Fruit fly (Drosophila melanogaster) whole organism, embryonic: ENCODE measurements around the gene NFAT.

ENCODE experiments used
- Asciz ChIP-seq: fragments of 200-800 bp; sonication (Bioruptor generic); optimal IDR thresholded peaks from 2 replicates; lab custom pipeline; 2017; ENCODE audit warnings: missing biosample characterization, mild to moderate bottlenecking, missing genetic modification characterization, missing genetic modification reagents
- B-H1 ChIP-seq: fragments of 200-800 bp; sonication (Bioruptor generic); IDR thresholded peaks from 3 replicates; pipeline ENCODE4 v1.3.6; 2022; ENCODE audit warnings: missing biosample characterization, missing genetic modification characterization
- Bdp1 ChIP-seq: fragments of 200-800 bp; sonication (Bioruptor generic); optimal IDR thresholded peaks from 3 replicates; lab custom pipeline; 2016; ENCODE audit warnings: missing biosample characterization, missing genetic modification characterization
- Blimp-1 ChIP-seq: fragments of 200-800 bp; sonication (Bioruptor generic); optimal IDR thresholded peaks from 3 replicates; lab custom pipeline; 2018; ENCODE audit warnings: missing biosample characterization, missing genetic modification characterization, mild to moderate bottlenecking, moderate library complexity, missing genetic modification reagents
- Bteb2 ChIP-seq: fragments of 200-800 bp; sonication (Bioruptor generic); optimal IDR thresholded peaks from 2 replicates; lab custom pipeline; 2016; ENCODE audit warnings: missing biosample characterization, missing genetic modification characterization
- C15 ChIP-seq: fragments of 200-800 bp; sonication (Bioruptor generic); IDR thresholded peaks from 3 replicates; pipeline ENCODE4 v1.3.6; 2022; ENCODE audit warnings: missing biosample characterization, missing genetic modification characterization
- CG1024 ChIP-seq: fragments of 200-800 bp; sonication (Bioruptor generic); IDR thresholded peaks from 2 replicates; pipeline ENCODE4 v1.3.6; 2022; ENCODE audit warnings: missing biosample characterization, missing genetic modification characterization
- CG10366 ChIP-seq: fragments of 200-800 bp; sonication (Bioruptor generic); IDR thresholded peaks from 2 replicates; pipeline ENCODE4 v1.3.6; 2022; ENCODE audit warnings: missing biosample characterization, missing genetic modification characterization
- CG10654 ChIP-seq: fragments of 200-800 bp; sonication (Bioruptor generic); optimal IDR thresholded peaks from 2 replicates; lab custom pipeline; 2016; ENCODE audit warnings: missing biosample characterization, missing genetic modification characterization
- CG11695 ChIP-seq: fragments of 200-800 bp; sonication (Bioruptor generic); IDR thresholded peaks from 3 replicates; pipeline ENCODE4 v1.3.6; 2022; ENCODE audit warnings: missing biosample characterization, missing genetic modification characterization
- CG12744 ChIP-seq: fragments of 200-800 bp; sonication (Bioruptor generic); optimal IDR thresholded peaks from 2 replicates; lab custom pipeline; 2016; ENCODE audit warnings: missing biosample characterization, missing genetic modification characterization
- CG13775 ChIP-seq: fragments of 200-800 bp; sonication (Bioruptor generic); optimal IDR thresholded peaks from 3 replicates; lab custom pipeline; 2017; ENCODE audit warnings: missing biosample characterization, mild to moderate bottlenecking, missing genetic modification characterization
- CG14965 ChIP-seq: fragments of 200-800 bp; sonication (Bioruptor generic); optimal IDR thresholded peaks from 2 replicates; lab custom pipeline; 2016; ENCODE audit warnings: missing biosample characterization, missing genetic modification characterization, borderline replicate concordance
- CG16779 ChIP-seq: fragments of 200-800 bp; sonication (Bioruptor generic); IDR thresholded peaks from 2 replicates; pipeline ENCODE4 v1.3.6; 2022; ENCODE audit warnings: missing biosample characterization, missing genetic modification characterization
- CG17802 ChIP-seq: fragments of 200-800 bp; sonication (Bioruptor generic); optimal IDR thresholded peaks from 2 replicates; lab custom pipeline; 2018; ENCODE audit warnings: missing biosample characterization, mild to moderate bottlenecking, missing genetic modification characterization, moderate library complexity
- CG18262 ChIP-seq: fragments of 200-800 bp; optimal IDR thresholded peaks from 3 replicates; lab custom pipeline; 2019; ENCODE audit warnings: missing biosample characterization, mild to moderate bottlenecking, missing genetic modification characterization, moderate library complexity
- CG18599 ChIP-seq: fragments of 200-800 bp; sonication (Bioruptor generic); optimal IDR thresholded peaks from 3 replicates; lab custom pipeline; 2017; ENCODE audit warnings: missing biosample characterization, missing genetic modification characterization, mild to moderate bottlenecking, moderate library complexity, missing genetic modification reagents
- CG2199 ChIP-seq: fragments of 200-800 bp; sonication (Bioruptor generic); IDR thresholded peaks from 3 replicates; pipeline ENCODE4 v1.3.6; 2022; ENCODE audit warnings: missing biosample characterization, missing genetic modification characterization
- CG2202 ChIP-seq: fragments of 200-800 bp; sonication (Bioruptor generic); optimal IDR thresholded peaks from 2 replicates; lab custom pipeline; 2018; ENCODE audit warnings: missing biosample characterization, mild to moderate bottlenecking, missing genetic modification characterization
- CG33213 ChIP-seq: fragments of 200-800 bp; sonication (Bioruptor generic); optimal IDR thresholded peaks from 3 replicates; lab custom pipeline; 2016; ENCODE audit warnings: missing biosample characterization, missing genetic modification characterization
- CG42726 ChIP-seq: fragments of 200-800 bp; sonication (Bioruptor generic); IDR thresholded peaks from 2 replicates; pipeline ENCODE4 v1.3.6; 2022; ENCODE audit warnings: missing biosample characterization, missing genetic modification characterization; ENCODE audit not compliant: partially characterized antibody
- CG7987 ChIP-seq: fragments of 200-800 bp; sonication (Bioruptor generic); optimal IDR thresholded peaks from 2 replicates; lab custom pipeline; 2018; ENCODE audit warnings: missing biosample characterization, mild to moderate bottlenecking, missing genetic modification characterization, moderate library complexity
- Dref ChIP-seq: fragments of 200-800 bp; sonication (Bioruptor generic); IDR thresholded peaks from 2 replicates; pipeline ENCODE4 v1.3.6; 2022; ENCODE audit warnings: missing biosample characterization, missing genetic modification characterization
- Elba2 ChIP-seq: fragments of 200-800 bp; sonication (Bioruptor generic); optimal IDR thresholded peaks from 3 replicates; lab custom pipeline; 2016; ENCODE audit warnings: missing biosample characterization, missing genetic modification characterization
- Fer1 ChIP-seq: fragments of 200-800 bp; sonication (Bioruptor generic); optimal IDR thresholded peaks from 2 replicates; lab custom pipeline; 2017; ENCODE audit warnings: missing biosample characterization, mild to moderate bottlenecking, missing genetic modification characterization
- HmgZ ChIP-seq: fragments of 200-800 bp; sonication (Bioruptor generic); optimal IDR thresholded peaks from 2 replicates; lab custom pipeline; 2018; ENCODE audit warnings: missing biosample characterization, mild to moderate bottlenecking, missing genetic modification characterization
- Hr51 ChIP-seq, 2 experiments: fragments of 200-800 bp; sonication (Bioruptor generic); optimal IDR thresholded peaks; 2 replicates in 1 of 2; 3 replicates in 1 of 2; lab custom pipeline; 2016 to 2018; ENCODE audit warnings: missing biosample characterization in 2 of 2, missing genetic modification characterization in 2 of 2, mild to moderate bottlenecking in 1 of 2, moderate library complexity in 1 of 2
- Lim3 ChIP-seq: fragments of 200-800 bp; sonication (Bioruptor generic); IDR thresholded peaks from 2 replicates; pipeline ENCODE4 v1.3.6; 2022; ENCODE audit warnings: missing biosample characterization, missing genetic modification characterization
- MESR4 ChIP-seq: fragments of 200-800 bp; sonication (Bioruptor generic); optimal IDR thresholded peaks from 2 replicates; lab custom pipeline; 2018; ENCODE audit warnings: missing biosample characterization, mild to moderate bottlenecking, missing genetic modification characterization, moderate library complexity
- Nf-YC ChIP-seq: fragments of 200-800 bp; optimal IDR thresholded peaks from 3 replicates; lab custom pipeline; 2019; ENCODE audit warnings: missing biosample characterization, mild to moderate bottlenecking, missing genetic modification characterization, moderate library complexity
- Oli ChIP-seq: fragments of 200-800 bp; sonication (Bioruptor generic); optimal IDR thresholded peaks from 2 replicates; lab custom pipeline; 2018; ENCODE audit warnings: missing biosample characterization, mild to moderate bottlenecking, missing genetic modification characterization, moderate library complexity
- Ravus ChIP-seq: fragments of 200-800 bp; sonication (Bioruptor generic); IDR thresholded peaks from 2 replicates; pipeline ENCODE4 v1.3.6; 2022; ENCODE audit warnings: missing biosample characterization, missing genetic modification characterization
- Rfx ChIP-seq: fragments of 200-800 bp; sonication (Bioruptor generic); IDR thresholded peaks from 2 replicates; pipeline ENCODE4 v1.3.6; 2022; ENCODE audit warnings: missing biosample characterization, missing genetic modification characterization
- Sox100B ChIP-seq: fragments of 200-800 bp; sonication (Bioruptor generic); optimal IDR thresholded peaks from 3 replicates; lab custom pipeline; 2018; ENCODE audit warnings: missing biosample characterization, mild to moderate bottlenecking, missing genetic modification characterization
- Sry-δ ChIP-seq: fragments of 200-800 bp; sonication (Bioruptor generic); optimal IDR thresholded peaks from 2 replicates; lab custom pipeline; 2016; ENCODE audit warnings: missing biosample characterization, missing genetic modification characterization
- btn ChIP-seq: fragments of 200-800 bp; sonication (Bioruptor generic); optimal IDR thresholded peaks from 2 replicates; lab custom pipeline; 2016; ENCODE audit warnings: missing biosample characterization, missing genetic modification characterization
- corto ChIP-seq: fragments of 200-800 bp; sonication (Bioruptor generic); optimal IDR thresholded peaks from 2 replicates; lab custom pipeline; 2016; ENCODE audit warnings: missing biosample characterization, mild to moderate bottlenecking, missing genetic modification characterization, moderate library complexity
- cwo ChIP-seq: fragments of 200-800 bp; sonication (Bioruptor generic); optimal IDR thresholded peaks from 3 replicates; lab custom pipeline; 2017; ENCODE audit warnings: missing biosample characterization, missing genetic modification characterization, mild to moderate bottlenecking, moderate library complexity, missing genetic modification reagents
- danr ChIP-seq: fragments of 200-800 bp; sonication (Bioruptor generic); IDR thresholded peaks from 2 replicates; pipeline ENCODE4 v1.3.6; 2022; ENCODE audit warnings: missing biosample characterization, missing genetic modification characterization
- gcm2 ChIP-seq: fragments of 200-800 bp; sonication (Bioruptor generic); optimal IDR thresholded peaks from 2 replicates; lab custom pipeline; 2016; ENCODE audit warnings: missing biosample characterization, missing genetic modification characterization
- gsb-n ChIP-seq: fragments of 200-800 bp; sonication (Bioruptor generic); optimal IDR thresholded peaks from 3 replicates; lab custom pipeline; 2018; ENCODE audit warnings: missing biosample characterization, mild to moderate bottlenecking, missing genetic modification characterization
- hth ChIP-seq: fragments of >200 bp; optimal IDR thresholded peaks from 2 replicates; lab custom pipeline; 2017; ENCODE audit warnings: inconsistent platforms
- ken ChIP-seq: fragments of 200-800 bp; sonication (Bioruptor generic); IDR thresholded peaks from 3 replicates; pipeline ENCODE4 v1.3.6; 2022; ENCODE audit warnings: missing biosample characterization, missing genetic modification characterization
- maf-S ChIP-seq: fragments of 200-800 bp; sonication (Bioruptor generic); optimal IDR thresholded peaks from 2 replicates; lab custom pipeline; 2016; ENCODE audit warnings: missing biosample characterization, missing genetic modification characterization
- mam ChIP-seq: fragments of 200-800 bp; sonication (Bioruptor generic); optimal IDR thresholded peaks from 3 replicates; lab custom pipeline; 2016; ENCODE audit warnings: missing biosample characterization, missing genetic modification characterization
- nom ChIP-seq: fragments of 200-800 bp; sonication (Bioruptor generic); optimal IDR thresholded peaks from 2 replicates; lab custom pipeline; 2017; ENCODE audit warnings: missing biosample characterization, missing genetic modification characterization, mild to moderate bottlenecking, moderate library complexity, missing genetic modification reagents
- peb ChIP-seq: fragments of 200-800 bp; sonication (Bioruptor generic); IDR thresholded peaks from 2 replicates; pipeline ENCODE4 v1.3.6; 2022; ENCODE audit warnings: missing biosample characterization, missing genetic modification characterization
- pum ChIP-seq: fragments of 200-800 bp; sonication (Bioruptor generic); optimal IDR thresholded peaks from 2 replicates; lab custom pipeline; 2016; ENCODE audit warnings: missing biosample characterization, missing genetic modification characterization
- run ChIP-seq: fragments of 200-800 bp; sonication (Bioruptor generic); optimal IDR thresholded peaks from 3 replicates; lab custom pipeline; 2018; ENCODE audit warnings: missing biosample characterization, mild to moderate bottlenecking, missing genetic modification characterization
- ssp ChIP-seq: fragments of 200-800 bp; sonication (Bioruptor generic); IDR thresholded peaks from 2 replicates; pipeline ENCODE4 v1.3.6; 2022; ENCODE audit warnings: missing biosample characterization, missing genetic modification characterization
- yki ChIP-seq: fragments of >200 bp; optimal IDR thresholded peaks from 3 replicates; lab custom pipeline; 2018

Gene NFAT

dm6 chrX:13630290-13630900 lies 5.8 kb downstream of the NFAT start (continued):
- peak; percentile 13; the same call in 1 of the 2 replicates for TF ChIP-seq Rfx (GFP tag; lab: Robert Waterston, UW)
- no peak for TF ChIP-seq ken
- TF ChIP-seq CG18599 (GFP tag; lab: Kevin White, UChicago): no peak
- TF ChIP-seq pum: peak; percentile 33
- TF ChIP-seq Asciz (GFP tag; lab: Kevin White, UChicago): no peak
- no peak for TF ChIP-seq CG42726
- TF ChIP-seq Ravus (GFP tag; lab: Robert Waterston, UW): no peak
- TF ChIP-seq MESR4: no peak
- no peak for TF ChIP-seq gcm2 (GFP tag; lab: Kevin White, UChicago)
- peak; percentile 33 for TF ChIP-seq Oli (tag; lab: Kevin White, UChicago)
- no peak for TF ChIP-seq Bteb2 (GFP tag; lab: Kevin White, UChicago)
- peak; percentile 29 for TF ChIP-seq mam (GFP tag; lab: Kevin White, UChicago)
- no peak for TF ChIP-seq run (tag; lab: Kevin White, UChicago)
- TF ChIP-seq C15: no peak
- no peak for TF ChIP-seq CG7987
- TF ChIP-seq Sox100B (GFP tag; lab: Kevin White, UChicago): no peak
- peak in 1 of 2 experiments; percentile 41 for TF ChIP-seq Hr51 (GFP tag; optimal IDR thresholded peaks at IDR 0.05; lab: Kevin White, UChicago)
- TF ChIP-seq CG13775: no peak
- TF ChIP-seq nom (GFP tag; lab: Kevin White, UChicago): no peak
- no peak for TF ChIP-seq ssp (GFP tag; lab: Robert Waterston, UW)
- TF ChIP-seq Nf-YC (tag; lab: Kevin White, UChicago): no peak
- TF ChIP-seq Blimp-1 (GFP tag; lab: Kevin White, UChicago): peak; percentile 63
- no peak for TF ChIP-seq CG16779
- no peak for TF ChIP-seq Dref
- no peak for TF ChIP-seq Fer1
- TF ChIP-seq CG12744 (GFP tag; lab: Kevin White, UChicago): no peak
- TF ChIP-seq CG17802 (tag; lab: Kevin White, UChicago): no peak
- no peak for TF ChIP-seq maf-S
- TF ChIP-seq Sry-δ (GFP tag; lab: Kevin White, UChicago): peak; percentile 11
- TF ChIP-seq CG33213 (GFP tag; lab: Kevin White, UChicago): no peak
- no peak for TF ChIP-seq yki (lab: Kevin White, UChicago)
- no peak for TF ChIP-seq peb
- TF ChIP-seq CG1024 (GFP tag; lab: Robert Waterston, UW): no peak
- no peak for TF ChIP-seq Bdp1 (GFP tag; lab: Kevin White, UChicago)
- TF ChIP-seq cwo: no peak
- no peak for TF ChIP-seq corto
- no peak for TF ChIP-seq CG11695
- 0 out of 2 replicates have a peak, but pooled peaks have one; percentile 20 for TF ChIP-seq danr (GFP tag; lab: Robert Waterston, UW)
- TF ChIP-seq hth: no peak
- peak; percentile 18 for TF ChIP-seq gsb-n (tag; lab: Kevin White, UChicago)
- no peak for TF ChIP-seq CG10366
- peak; percentile 26 for TF ChIP-seq CG18262 (tag; lab: Kevin White, UChicago)
- TF ChIP-seq CG10654 (GFP tag; lab: Kevin White, UChicago): no peak
- no peak for TF ChIP-seq Elba2
- TF ChIP-seq btn (GFP tag; lab: Kevin White, UChicago): no peak
- TF ChIP-seq HmgZ (tag; lab: Kevin White, UChicago): no peak
- TF ChIP-seq Lim3 (GFP tag; lab: Robert Waterston, UW): no peak
- TF ChIP-seq CG2202 (tag; lab: Kevin White, UChicago): no peak
- TF ChIP-seq CG2199 (GFP tag; lab: Robert Waterston, UW): no peak
- TF ChIP-seq B-H1 (GFP tag; lab: Robert Waterston, UW): no peak
- no peak for TF ChIP-seq CG14965 (GFP tag; lab: Kevin White, UChicago)
